Worm (Caenorhabditis elegans) whole organism, early embryonic: Measurements from ENCODE around the gene sdz-24.

ENCODE experiments used
- F13C5.2 ChIP-seq: sonication (generic microtip); optimal IDR thresholded peaks from 2 replicates; lab custom pipeline; 2017; ENCODE audit warnings: mild to moderate bottlenecking, missing genetic modification characterization, inconsistent platforms, missing compliant biosample characterization
- ama-1 ChIP-seq: fragments of 150-350 bp; optimal IDR thresholded peaks from 2 replicates; lab custom pipeline; 2014
- ceh-13 ChIP-seq: fragments of 200-800 bp; sonication (Bioruptor generic); optimal IDR thresholded peaks from 2 replicates; lab custom pipeline; 2018; ENCODE audit warnings: mild to moderate bottlenecking, missing genetic modification characterization, missing compliant biosample characterization
- flt-1 ChIP-seq: fragments of 200-800 bp; sonication (Bioruptor generic); IDR thresholded peaks from 2 replicates; pipeline ENCODE4 v1.3.6; 2022; ENCODE audit warnings: missing genetic modification characterization, missing compliant biosample characterization
- pes-1 ChIP-seq: fragments of 200-800 bp; sonication (Bioruptor generic); IDR thresholded peaks from 2 replicates; pipeline ENCODE4 v1.3.6; 2022; ENCODE audit warnings: missing genetic modification reagents, missing genetic modification characterization, missing compliant biosample characterization
- scrt-1 ChIP-seq: fragments of 200-800 bp; sonication (Bioruptor generic); IDR thresholded peaks from 2 replicates; pipeline ENCODE4 v1.3.6; 2022; ENCODE audit warnings: missing genetic modification characterization, missing compliant biosample characterization
- tra-4 ChIP-seq: sonication (generic microtip); optimal IDR thresholded peaks from 2 replicates; lab custom pipeline; 2017; ENCODE audit warnings: missing genetic modification characterization, missing compliant biosample characterization

ce11 chrII:675822-676221, 17.4 kb downstream of the sdz-24 start:
- no peak for TF ChIP-seq ama-1 (lab: Kevin White, UChicago)
- no peak for TF ChIP-seq ceh-13
- TF ChIP-seq scrt-1 (GFP tag; lab: Robert Waterston, UW), result no peak
- TF ChIP-seq F13C5.2, result no peak
- TF ChIP-seq pes-1 (GFP tag; lab: Robert Waterston, UW), result no peak
- no peak for TF ChIP-seq flt-1
- TF ChIP-seq tra-4 (tag; lab: Kevin White, UChicago), result no peak
